Fruit fly (Drosophila melanogaster): ENCODE data around the gene Cpr78Cc.

The Cpr78Cc gene

DNA sequence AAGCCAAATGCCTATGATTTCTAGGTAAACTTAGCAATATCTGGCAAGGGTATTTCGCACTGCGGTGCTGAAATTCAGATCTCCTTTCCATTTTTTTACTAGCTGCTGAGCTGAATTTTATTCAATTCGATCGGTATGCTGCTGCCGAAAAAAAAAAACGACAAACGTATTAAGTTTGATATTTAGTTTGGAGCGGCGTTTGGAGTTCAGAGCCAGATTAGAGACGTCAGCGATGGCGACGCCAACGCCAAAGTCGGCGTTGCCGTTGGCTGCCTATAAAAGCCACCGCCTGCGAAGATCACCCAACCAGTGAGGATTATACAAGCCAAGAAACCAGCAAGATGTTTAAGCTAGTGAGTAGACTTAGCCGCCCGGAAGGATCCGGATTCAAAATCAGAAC lies at the start of gene Cpr78Cc:
Gene Cpr78Cc (plus strand): TSS at position 301 of the 400 bp plus-strand sequence.
- TF ChIP-seq noc (tag; optimal IDR thresholded peaks at IDR 0.05): no peak

DNA sequence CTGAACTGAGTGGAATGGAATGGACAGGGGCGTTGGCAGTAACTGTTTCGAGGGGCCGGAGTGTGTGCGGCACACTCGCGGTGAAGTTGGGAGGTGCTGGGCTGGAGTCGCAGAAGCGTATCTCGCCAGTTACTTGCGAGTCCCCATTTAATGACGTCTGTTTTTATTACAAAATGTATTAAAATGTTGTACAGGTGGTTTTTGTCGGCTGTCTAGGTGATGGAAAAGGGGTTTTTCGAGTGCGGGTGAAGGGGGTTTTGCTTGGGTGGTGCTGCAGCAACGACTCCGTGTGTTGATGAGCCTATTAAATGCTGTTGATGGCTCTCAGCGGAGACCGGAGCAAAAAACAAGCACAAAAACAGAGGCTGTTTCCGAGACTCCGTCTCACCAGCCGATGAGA lies 49.0 kb upstream of the Cpr78Cc start:
- TF ChIP-seq noc (tag; optimal IDR thresholded peaks at IDR 0.05): no peak

DNA sequence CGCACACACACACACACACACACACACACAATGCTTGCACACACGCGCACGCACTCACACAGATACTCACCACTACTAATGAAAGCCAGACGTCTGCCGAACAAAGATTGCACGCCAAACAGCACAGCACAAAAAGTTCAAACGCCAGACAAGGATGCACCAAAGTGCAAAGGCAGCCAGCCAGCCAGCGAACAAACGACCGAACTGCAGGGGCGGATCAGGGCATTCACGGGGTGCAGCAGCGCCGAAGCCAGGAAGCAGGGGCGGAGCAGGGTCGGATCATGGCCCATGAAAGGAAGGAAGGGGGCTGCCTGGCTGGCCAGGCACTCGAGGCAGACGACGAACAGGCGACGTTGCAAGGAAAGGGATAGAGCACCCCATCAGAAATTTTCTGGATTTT lies 47.9 kb upstream of the Cpr78Cc start:
- TF ChIP-seq noc (tag; optimal IDR thresholded peaks at IDR 0.05): no peak

DNA sequence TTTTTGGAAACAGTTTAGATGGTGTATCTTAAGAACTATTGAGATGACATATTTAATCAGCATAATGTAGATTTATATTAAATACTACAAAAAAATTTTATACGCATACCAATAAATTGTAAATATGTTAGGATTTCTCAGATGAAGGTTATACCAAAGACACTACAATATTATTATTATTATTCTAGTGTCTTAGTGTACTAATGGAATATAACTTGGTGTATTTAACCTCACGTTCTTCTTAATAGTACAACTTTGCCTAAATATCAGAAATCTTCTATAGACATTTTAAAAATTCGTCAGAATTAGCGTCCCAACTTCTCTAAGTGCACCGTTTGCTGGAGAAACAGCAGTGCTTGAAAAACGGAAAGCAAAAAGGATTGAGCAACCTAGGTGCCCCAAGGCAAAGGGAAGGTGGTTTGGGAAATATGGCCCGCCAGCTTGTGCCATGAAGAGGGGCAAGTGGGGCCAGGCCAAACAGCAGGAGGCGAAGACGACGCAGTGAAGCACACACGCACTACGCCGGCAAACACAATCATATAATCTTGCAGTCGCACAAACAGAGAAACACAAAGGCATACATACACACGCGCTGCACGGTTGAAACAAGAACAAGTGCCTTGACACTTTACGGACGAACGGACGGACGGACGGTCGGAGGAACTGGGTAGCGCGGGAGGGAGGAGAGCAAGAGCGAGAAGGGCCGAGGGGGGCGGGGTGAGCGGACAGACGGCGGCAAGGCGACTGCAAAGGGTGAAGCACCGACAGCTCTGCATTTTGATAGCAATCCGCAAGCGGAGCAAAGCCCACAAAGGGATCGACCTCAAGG lies 47.2 kb upstream of the Cpr78Cc start:
- no peak for TF ChIP-seq noc (tag; optimal IDR thresholded peaks at IDR 0.05)

DNA sequence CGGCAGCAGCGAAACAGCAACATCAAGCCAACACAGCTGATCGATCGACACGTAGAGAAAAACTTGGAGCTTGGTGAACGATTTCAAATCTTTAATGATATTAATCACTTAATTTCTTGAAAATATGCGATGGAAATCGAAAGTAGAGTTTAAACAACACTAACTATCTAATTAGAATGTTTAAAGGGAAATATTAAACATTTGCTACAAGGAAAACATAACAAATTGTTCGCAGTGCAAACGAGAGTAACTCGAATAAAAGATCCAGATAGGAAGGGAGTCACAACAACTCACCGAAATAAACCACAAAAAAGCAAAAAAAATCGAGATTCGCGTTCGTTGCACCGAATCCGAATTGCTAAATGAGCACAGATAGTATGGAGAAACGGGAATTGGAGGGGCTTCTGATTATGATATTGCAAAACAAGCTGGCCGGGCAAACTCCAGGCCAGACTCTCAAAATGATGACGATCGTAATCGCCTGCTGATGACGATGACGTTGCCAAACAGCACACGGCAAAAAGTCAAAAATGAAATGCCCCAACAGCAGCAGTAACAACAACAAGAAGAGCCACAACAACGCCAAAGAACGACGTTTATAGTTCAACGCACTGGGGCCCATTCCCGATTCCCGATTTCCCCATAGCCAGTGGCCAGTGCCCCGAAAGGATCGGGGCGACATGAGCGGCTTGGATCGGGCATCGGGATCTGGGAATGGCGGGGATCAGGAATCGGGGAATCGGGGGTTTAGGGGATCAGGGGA lies 46.4 kb upstream of the Cpr78Cc start:
- no peak for TF ChIP-seq noc (tag; optimal IDR thresholded peaks at IDR 0.05)

DNA sequence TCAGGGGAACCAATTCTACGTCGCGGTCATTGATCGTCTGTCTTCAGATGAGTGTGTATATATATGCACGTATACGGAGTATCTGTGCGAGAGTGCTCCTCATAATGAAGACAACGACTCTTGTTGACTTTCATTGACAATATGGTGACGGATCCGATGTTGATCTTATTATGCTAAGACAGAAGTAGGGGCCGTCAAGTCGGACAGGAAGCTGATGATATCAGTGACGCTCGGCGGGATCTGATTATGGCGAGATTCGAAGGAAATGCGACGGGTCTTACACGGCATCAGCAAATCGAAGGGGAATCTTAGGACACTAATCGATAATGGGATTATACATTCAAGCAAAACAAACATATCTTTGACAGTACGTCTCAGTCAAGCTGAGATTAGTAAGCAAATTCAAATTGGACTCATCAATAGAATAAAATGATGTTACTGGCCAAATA lies 45.8 kb upstream of the Cpr78Cc start:
- TF ChIP-seq noc (tag; optimal IDR thresholded peaks at IDR 0.05): no peak

DNA sequence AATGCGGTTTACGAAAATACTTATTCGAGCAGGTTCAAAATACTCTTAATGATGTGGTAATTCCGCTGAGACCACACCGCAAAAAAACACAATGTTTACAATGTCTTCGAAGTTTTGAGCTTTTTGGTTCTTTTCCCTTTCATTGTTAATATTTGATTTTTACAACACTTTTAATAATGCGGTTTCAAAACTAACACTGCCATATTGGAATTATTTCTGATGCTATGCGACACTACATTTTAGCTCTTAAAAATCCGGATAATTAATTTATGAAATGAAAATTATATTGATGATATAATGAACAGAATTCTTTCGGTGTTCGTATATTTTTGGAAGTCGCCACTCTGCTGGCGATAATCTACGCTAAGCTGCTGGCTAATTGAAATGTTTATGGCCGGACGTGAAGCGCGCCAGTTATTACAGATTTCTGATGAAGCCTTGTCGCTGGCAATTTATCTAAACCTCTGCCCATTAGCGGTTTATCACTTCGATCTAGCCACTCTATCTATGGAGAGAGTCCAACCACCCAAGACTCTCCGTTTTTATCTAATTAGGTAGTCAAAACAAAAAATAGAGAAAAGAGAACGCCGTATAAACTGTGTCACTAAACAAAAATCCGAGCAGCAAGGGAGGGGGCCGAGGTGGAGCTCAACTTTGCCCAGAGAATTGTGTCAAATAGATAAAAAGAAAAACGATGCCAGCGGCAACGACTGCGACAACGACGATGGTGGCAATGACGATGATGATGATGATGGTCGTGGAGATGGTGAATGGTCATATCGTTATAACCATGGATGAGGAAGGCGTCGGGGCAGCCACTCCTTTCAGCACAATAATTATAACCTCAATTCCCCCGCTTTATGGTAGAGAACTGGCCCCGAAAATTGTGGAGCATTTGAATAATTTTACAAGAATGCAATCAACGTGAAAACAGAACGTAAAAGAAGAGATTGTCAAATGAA lies 44.0 kb upstream of the Cpr78Cc start:
- TF ChIP-seq noc (tag; optimal IDR thresholded peaks at IDR 0.05): no peak

DNA sequence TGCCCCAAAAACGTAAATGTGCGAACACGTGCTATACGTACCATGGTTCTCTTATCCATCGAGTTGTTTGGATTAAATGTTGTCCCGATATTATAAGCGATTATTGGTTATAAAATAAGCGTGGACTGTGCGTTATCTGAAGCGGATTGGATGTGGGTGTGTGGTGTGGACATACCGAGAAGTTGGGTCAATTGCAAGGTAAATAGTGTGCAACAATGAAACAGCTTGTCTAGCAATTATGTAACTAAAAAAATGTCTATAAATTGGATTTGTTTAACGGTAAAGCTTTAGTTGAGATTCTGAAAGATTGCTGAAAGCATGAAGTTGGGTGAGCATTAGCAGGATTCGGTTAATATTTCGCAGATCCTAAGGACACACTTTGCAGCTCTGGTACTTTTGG lies 42.6 kb upstream of the Cpr78Cc start, which contains the start of gene CG43218:
Gene CG43218 (plus strand): TSS at position 290 of the 400 bp plus-strand sequence.
- TF ChIP-seq noc (tag; optimal IDR thresholded peaks at IDR 0.05): no peak

DNA sequence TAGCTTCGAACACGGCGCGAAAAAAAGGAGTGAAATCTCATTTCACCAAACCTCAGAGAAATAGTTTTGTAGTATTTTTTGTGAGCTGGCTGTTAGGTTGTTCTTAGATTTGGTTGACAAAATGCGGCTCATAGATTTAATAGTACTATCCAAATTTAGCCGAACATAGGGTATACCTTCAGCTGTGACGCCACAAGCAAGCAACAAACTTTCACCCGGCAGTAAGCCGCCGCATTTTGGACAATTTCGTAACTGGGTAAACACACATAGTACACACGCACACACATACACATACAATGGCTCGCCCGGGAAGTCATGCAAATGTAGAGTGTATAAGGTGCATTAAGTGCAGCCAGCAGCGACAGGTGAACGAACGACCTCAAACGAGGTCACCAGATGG lies 41.1 kb upstream of the Cpr78Cc start:
- TF ChIP-seq noc (tag; optimal IDR thresholded peaks at IDR 0.05): no peak

DNA sequence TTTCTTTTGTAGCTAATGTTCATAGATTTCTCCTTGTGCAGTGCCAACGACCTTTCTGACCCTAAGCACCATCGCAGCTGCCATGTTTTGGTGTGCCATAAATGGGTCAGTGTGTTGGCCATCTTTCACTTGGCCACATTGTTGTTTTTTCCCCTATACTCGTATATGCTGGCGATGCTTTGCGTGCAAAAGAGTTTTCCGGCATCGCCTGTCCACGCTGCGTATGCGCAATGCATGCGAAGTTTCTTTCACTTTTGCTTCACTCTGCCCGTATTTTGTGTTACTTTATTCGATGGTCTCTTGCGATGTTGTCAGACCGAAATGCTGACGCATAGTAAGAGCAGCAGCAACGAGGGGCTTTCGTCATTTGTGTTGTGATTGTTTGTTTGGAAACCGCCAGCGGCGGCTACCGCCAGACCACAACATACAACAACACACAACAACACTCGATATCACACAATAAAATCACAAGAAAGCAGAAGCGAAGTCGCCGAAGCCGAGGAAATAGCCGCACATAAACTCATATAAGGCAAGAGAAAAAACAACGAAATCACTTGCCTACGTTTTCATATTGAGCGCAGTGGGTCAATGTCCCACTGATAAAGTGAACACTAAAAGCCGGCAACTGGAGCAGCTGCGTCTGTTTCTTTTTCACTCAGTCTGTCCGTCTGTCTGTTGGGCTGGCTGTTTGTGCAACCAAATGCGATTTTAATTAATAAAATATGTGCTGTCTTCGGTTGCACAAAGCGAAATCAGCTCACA lies 38.8 kb upstream of the Cpr78Cc start:
- TF ChIP-seq noc (tag; optimal IDR thresholded peaks at IDR 0.05): no peak

DNA sequence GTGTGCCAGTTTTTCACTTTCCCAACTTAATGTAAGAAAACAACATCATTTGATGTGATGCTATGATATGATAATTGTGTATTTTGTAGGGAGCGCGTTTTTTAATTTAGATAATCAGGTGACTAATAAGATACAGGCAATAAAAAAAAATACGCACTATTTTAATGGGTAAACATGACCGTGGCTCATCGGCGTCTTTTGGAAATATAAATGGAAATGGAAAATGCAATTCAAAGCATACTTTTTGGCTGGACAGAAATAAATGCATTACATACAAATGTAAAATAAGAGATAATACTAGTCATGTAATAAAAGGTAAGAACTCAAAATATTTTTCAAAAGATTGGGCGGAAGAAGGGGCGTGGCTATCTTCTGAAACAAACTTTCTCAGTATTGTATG lies 38.0 kb upstream of the Cpr78Cc start:
- no peak for TF ChIP-seq noc (tag; optimal IDR thresholded peaks at IDR 0.05)

DNA sequence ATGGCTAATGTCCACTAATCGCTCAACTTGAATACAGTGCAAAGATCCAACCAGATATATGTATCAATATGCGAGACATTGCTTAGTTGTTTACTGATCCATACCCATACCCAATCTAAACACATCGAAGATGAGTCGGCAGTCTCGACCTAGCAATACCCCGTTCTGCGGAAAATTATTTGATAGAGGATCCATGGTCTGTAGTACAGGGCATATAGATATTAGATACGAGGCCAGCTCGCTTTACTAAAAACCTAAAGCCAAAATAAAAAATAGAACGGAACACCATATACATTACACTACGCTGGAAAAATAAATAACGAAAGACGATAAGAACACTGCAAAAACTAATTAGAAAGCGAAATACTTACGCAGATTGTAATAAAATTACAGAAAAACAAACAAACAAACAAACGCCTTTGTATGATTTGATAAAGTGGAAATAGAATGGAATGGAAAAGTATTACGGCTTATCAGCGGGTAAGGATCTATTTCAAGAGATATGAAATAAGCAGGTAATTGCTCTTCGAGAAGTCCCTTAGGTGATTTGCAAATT lies 34.2 kb upstream of the Cpr78Cc start:
- TF ChIP-seq noc (tag; optimal IDR thresholded peaks at IDR 0.05): no peak

DNA sequence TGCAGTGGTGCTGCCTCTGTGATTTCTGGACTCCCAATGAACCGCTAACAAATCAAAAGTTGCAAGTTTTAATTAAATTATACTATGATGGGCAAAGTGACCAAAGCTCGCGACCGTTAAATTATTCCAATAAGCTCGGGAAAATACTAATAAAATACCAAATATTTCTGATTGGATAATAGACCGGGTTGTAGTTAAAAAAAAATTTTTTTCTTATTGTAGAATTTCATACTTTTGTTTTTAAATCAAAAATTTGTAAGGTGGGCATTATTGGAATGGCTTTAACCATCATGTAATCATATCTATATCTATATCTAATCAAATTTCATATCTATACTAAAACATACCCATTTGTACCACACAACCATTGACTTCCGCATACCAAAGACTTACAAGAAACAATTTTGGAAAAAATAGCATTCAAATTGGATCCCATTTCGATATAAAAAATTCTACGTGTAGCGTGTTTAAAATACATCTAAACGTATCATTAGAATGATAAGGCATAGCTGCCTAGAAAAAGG lies 32.5 kb upstream of the Cpr78Cc start, which contains the start of gene CG9391:
Gene CG9391 (minus strand): TSS at position 474 of the 524 bp plus-strand sequence.
- no peak for TF ChIP-seq noc (tag; optimal IDR thresholded peaks at IDR 0.05)

DNA sequence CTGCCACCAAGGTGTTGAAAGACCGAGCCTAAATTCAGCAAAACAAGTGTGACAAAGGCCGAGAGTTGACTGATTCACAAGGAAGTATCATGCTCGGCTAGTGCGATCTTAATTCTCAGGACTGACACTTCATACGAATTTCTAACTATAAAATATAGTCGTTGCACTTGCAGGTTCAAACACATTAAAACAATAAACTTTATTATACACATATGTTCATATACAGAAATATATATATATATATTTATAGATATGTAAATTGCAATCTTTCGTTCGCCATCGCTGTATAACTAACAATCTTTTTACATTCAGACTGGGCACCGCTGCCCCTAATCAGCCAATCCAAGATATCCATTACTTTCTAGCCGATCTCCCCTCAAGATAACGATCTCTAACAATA lies 29.9 kb upstream of the Cpr78Cc start, which contains the start of gene CG9389:
Gene CG9389 (minus strand): TSS at position 101 of the 400 bp plus-strand sequence.
- no peak for TF ChIP-seq noc (tag; optimal IDR thresholded peaks at IDR 0.05)
